Worm (Caenorhabditis elegans): ENCODE results near the gene F33D4.6.

ce11 chrIV:7734173-7734572 lies 16.4 kb upstream of the F33D4.6 start:
- TF ChIP-seq R02D3.7 (tag; optimal IDR thresholded peaks at IDR 0.05) (no peak), egl-27 (tag; optimal IDR thresholded peaks at IDR 0.05) (no peak), nhr-25 (tag; optimal IDR thresholded peaks at IDR 0.05) (no peak), ama-1 (optimal IDR thresholded peaks at IDR 0.05) (no peak), nfya-1 (tag; optimal IDR thresholded peaks at IDR 0.05; ENCODE audit: insufficient read depth) (no peak), nhr-28 (tag; optimal IDR thresholded peaks at IDR 0.05) (no peak)

Data from whole organism, L3 larva.